Worm (Caenorhabditis elegans) whole organism, L4/young adult: ENCODE results near the gene F48B9.8.

Experiments used
- W03F9.2 ChIP-seq: fragments of 150-350 bp; optimal IDR thresholded peaks from 2 replicates; lab custom pipeline; 2014; ENCODE audit warnings: missing biosample characterization, missing genetic modification characterization
- him-1 ChIP-seq: sonication (generic microtip); optimal IDR thresholded peaks from 2 replicates; lab custom pipeline; 2016; ENCODE audit warnings: missing genotype, missing genetic modification reagents, missing genetic modification characterization, missing compliant biosample characterization

DNA sequence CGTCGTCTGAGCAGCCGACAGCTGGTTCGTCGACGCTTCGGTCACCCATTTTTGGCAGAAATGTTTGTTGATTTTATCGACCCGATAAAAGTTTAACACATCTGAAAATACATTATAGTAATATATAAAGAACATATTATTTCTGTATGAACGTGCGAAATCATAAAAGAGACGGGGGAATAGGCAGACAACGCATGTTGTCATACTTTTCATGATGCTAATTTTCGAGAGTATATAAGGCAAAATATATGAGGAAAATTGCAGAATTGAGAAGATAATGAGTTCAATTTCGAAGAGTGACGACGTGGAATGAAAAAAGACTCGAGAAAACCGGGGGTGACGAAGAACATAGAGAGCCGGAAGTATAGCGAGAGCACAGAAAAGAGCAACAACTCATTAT is 46.1 kb downstream of the F48B9.8 start, which contains the start of gene F53B1.8:
- TF ChIP-seq him-1, result no peak
- no peak for TF ChIP-seq W03F9.2 (tag; lab: Kevin White, UChicago)
